Fruit fly (Drosophila melanogaster) whole organism, embryonic: ENCODE measurements around the gene Upf1.
A peak's percentile ranks its signal among the peaks of the same experiment; 100 is the strongest.

Source experiments
- CG12155 ChIP-seq: fragments of 200-800 bp; sonication (Bioruptor generic); optimal IDR thresholded peaks from 3 replicates; lab custom pipeline; 2016; ENCODE audit warnings: missing biosample characterization, missing genetic modification characterization
- CG13296 ChIP-seq: fragments of 200-800 bp; sonication (Bioruptor generic); optimal IDR thresholded peaks from 3 replicates; lab custom pipeline; 2018; ENCODE audit warnings: missing biosample characterization, mild to moderate bottlenecking, missing genetic modification characterization
- CG14014 ChIP-seq: fragments of 200-800 bp; sonication (Bioruptor generic); IDR thresholded peaks from 2 replicates; pipeline ENCODE4 v1.3.6; 2022; ENCODE audit warnings: missing biosample characterization, missing genetic modification characterization
- CG15479 ChIP-seq: fragments of 200-800 bp; sonication (Bioruptor generic); optimal IDR thresholded peaks from 3 replicates; lab custom pipeline; 2019; ENCODE audit warnings: missing biosample characterization, mild to moderate bottlenecking, missing genetic modification characterization, moderate library complexity
- CG16863 ChIP-seq: fragments of 200-800 bp; sonication (Bioruptor generic); optimal IDR thresholded peaks from 3 replicates; lab custom pipeline; 2016; ENCODE audit warnings: missing biosample characterization, missing genetic modification characterization
- CG17328 ChIP-seq: fragments of 200-800 bp; sonication (Bioruptor generic); IDR thresholded peaks from 2 replicates; pipeline ENCODE4 v1.3.6; 2022; ENCODE audit warnings: missing biosample characterization, missing genetic modification characterization
- CG17568 ChIP-seq: fragments of 200-800 bp; sonication (Bioruptor generic); optimal IDR thresholded peaks from 2 replicates; lab custom pipeline; 2018; ENCODE audit warnings: missing biosample characterization, mild to moderate bottlenecking, missing genetic modification characterization, moderate library complexity
- CG17612 ChIP-seq: fragments of 200-800 bp; sonication (Bioruptor generic); IDR thresholded peaks from 2 replicates; pipeline ENCODE4 v1.3.6; 2022; ENCODE audit warnings: missing biosample characterization, missing genetic modification characterization
- CG18476 ChIP-seq: fragments of 200-800 bp; sonication (Bioruptor generic); optimal IDR thresholded peaks from 2 replicates; lab custom pipeline; 2016; ENCODE audit warnings: missing biosample characterization, mild to moderate bottlenecking, missing genetic modification characterization
- CG2116 ChIP-seq: fragments of 200-800 bp; sonication (Bioruptor generic); optimal IDR thresholded peaks from 3 replicates; lab custom pipeline; 2018; ENCODE audit warnings: missing biosample characterization, mild to moderate bottlenecking, missing genetic modification characterization
- CG2889 ChIP-seq: fragments of 200-800 bp; sonication (Bioruptor generic); IDR thresholded peaks from 3 replicates; pipeline ENCODE4 v1.3.6; 2022; ENCODE audit warnings: missing biosample characterization, missing genetic modification characterization
- CG3163 ChIP-seq: fragments of 200-800 bp; sonication (Bioruptor generic); optimal IDR thresholded peaks from 3 replicates; lab custom pipeline; 2016; ENCODE audit warnings: missing biosample characterization, missing genetic modification characterization
- CG33213 ChIP-seq: fragments of 200-800 bp; sonication (Bioruptor generic); optimal IDR thresholded peaks from 3 replicates; lab custom pipeline; 2016; ENCODE audit warnings: missing biosample characterization, missing genetic modification characterization
- CG4424 ChIP-seq: fragments of 200-800 bp; sonication (Bioruptor generic); optimal IDR thresholded peaks from 3 replicates; lab custom pipeline; 2016; ENCODE audit warnings: missing biosample characterization, missing genetic modification characterization
- CG4730 ChIP-seq: fragments of 200-800 bp; sonication (Bioruptor generic); IDR thresholded peaks from 2 replicates; pipeline ENCODE4 v1.3.6; 2022; ENCODE audit warnings: missing biosample characterization, missing genetic modification characterization
- CG7271 ChIP-seq: fragments of 200-800 bp; sonication (Bioruptor generic); optimal IDR thresholded peaks from 2 replicates; lab custom pipeline; 2018; ENCODE audit warnings: missing biosample characterization, mild to moderate bottlenecking, missing genetic modification characterization, moderate library complexity
- CG8281 ChIP-seq: fragments of 200-800 bp; sonication (Bioruptor generic); optimal IDR thresholded peaks from 2 replicates; lab custom pipeline; 2018; ENCODE audit warnings: missing biosample characterization, mild to moderate bottlenecking, missing genetic modification characterization, moderate library complexity
- CG9215 ChIP-seq: fragments of 200-800 bp; sonication (Bioruptor generic); IDR thresholded peaks from 2 replicates; pipeline ENCODE4 v1.3.6; 2022; ENCODE audit warnings: missing biosample characterization, missing genetic modification characterization
- Camta ChIP-seq: fragments of 200-800 bp; sonication (Bioruptor generic); optimal IDR thresholded peaks from 2 replicates; lab custom pipeline; 2016; ENCODE audit warnings: missing biosample characterization, missing genetic modification characterization
- Elba2 ChIP-seq: fragments of 200-800 bp; sonication (Bioruptor generic); optimal IDR thresholded peaks from 3 replicates; lab custom pipeline; 2016; ENCODE audit warnings: missing biosample characterization, missing genetic modification characterization
- GATAe ChIP-seq: fragments of 200-800 bp; sonication (Bioruptor generic); conservative IDR thresholded peaks from 2 replicates; pipeline ENCODE4 v1.3.6; 2022; ENCODE audit warnings: missing biosample characterization, missing genetic modification characterization
- Lim3 ChIP-seq: fragments of 200-800 bp; sonication (Bioruptor generic); IDR thresholded peaks from 2 replicates; pipeline ENCODE4 v1.3.6; 2022; ENCODE audit warnings: missing biosample characterization, missing genetic modification characterization
- Myb ChIP-seq: fragments of 200-800 bp; sonication (Bioruptor generic); optimal IDR thresholded peaks from 2 replicates; lab custom pipeline; 2016; ENCODE audit warnings: missing biosample characterization, missing genetic modification characterization
- Nf-YA ChIP-seq: fragments of 200-800 bp; sonication (Bioruptor generic); IDR thresholded peaks from 2 replicates; pipeline ENCODE4 v1.3.6; 2022; ENCODE audit warnings: missing biosample characterization, missing genetic modification characterization
- Oaz ChIP-seq: fragments of 200-800 bp; sonication (Bioruptor generic); IDR thresholded peaks from 2 replicates; pipeline ENCODE4 v1.3.6; 2022; ENCODE audit warnings: missing biosample characterization, missing genetic modification characterization
- Optix ChIP-seq: fragments of 200-800 bp; sonication (Bioruptor generic); IDR thresholded peaks from 3 replicates; pipeline ENCODE4 v1.3.6; 2022; ENCODE audit warnings: missing biosample characterization, missing genetic modification characterization
- Pdp1 ChIP-seq, 2 experiments: fragments of 200-800 bp; sonication (Bioruptor generic); optimal IDR thresholded peaks; 3 replicates each; lab custom pipeline; 2016; ENCODE audit warnings: missing biosample characterization in 2 of 2, missing genetic modification characterization in 2 of 2, mild to moderate bottlenecking in 1 of 2, moderate library complexity in 1 of 2
- Sox100B ChIP-seq: fragments of 200-800 bp; sonication (Bioruptor generic); optimal IDR thresholded peaks from 3 replicates; lab custom pipeline; 2018; ENCODE audit warnings: missing biosample characterization, mild to moderate bottlenecking, missing genetic modification characterization
- Spps ChIP-seq: fragments of 200-800 bp; sonication (Bioruptor generic); optimal IDR thresholded peaks from 2 replicates; lab custom pipeline; 2018; ENCODE audit warnings: missing biosample characterization, mild to moderate bottlenecking, missing genetic modification characterization
- Vsx1 ChIP-seq: fragments of 200-800 bp; sonication (Bioruptor generic); optimal IDR thresholded peaks from 2 replicates; lab custom pipeline; 2017; ENCODE audit warnings: missing biosample characterization, mild to moderate bottlenecking, missing genetic modification characterization, missing genetic modification reagents
- abd-A ChIP-seq: fragments of 200-800 bp; sonication (Bioruptor generic); optimal IDR thresholded peaks from 3 replicates; lab custom pipeline; 2019; ENCODE audit warnings: missing biosample characterization, mild to moderate bottlenecking, missing genetic modification characterization, moderate library complexity
- ac ChIP-seq: fragments of 200-800 bp; sonication (Bioruptor generic); optimal IDR thresholded peaks from 3 replicates; lab custom pipeline; 2017; ENCODE audit warnings: missing biosample characterization, mild to moderate bottlenecking, missing genetic modification characterization
- az2 ChIP-seq: fragments of 200-800 bp; sonication (Bioruptor generic); optimal IDR thresholded peaks from 3 replicates; lab custom pipeline; 2016; ENCODE audit warnings: missing biosample characterization, missing genetic modification characterization
- btn ChIP-seq: fragments of 200-800 bp; sonication (Bioruptor generic); optimal IDR thresholded peaks from 2 replicates; lab custom pipeline; 2016; ENCODE audit warnings: missing biosample characterization, missing genetic modification characterization
- cg ChIP-seq: fragments of 200-800 bp; sonication (Bioruptor generic); optimal IDR thresholded peaks from 3 replicates; lab custom pipeline; 2019; ENCODE audit warnings: missing biosample characterization, mild to moderate bottlenecking, missing genetic modification characterization, moderate library complexity
- dm ChIP-seq: fragments of 200-800 bp; sonication (Bioruptor generic); optimal IDR thresholded peaks from 3 replicates; lab custom pipeline; 2016; ENCODE audit warnings: missing biosample characterization, missing genetic modification characterization
- dmrt99B ChIP-seq: fragments of 200-800 bp; sonication (Bioruptor generic); optimal IDR thresholded peaks from 2 replicates; lab custom pipeline; 2018; ENCODE audit warnings: missing biosample characterization, mild to moderate bottlenecking, missing genetic modification characterization, moderate library complexity
- dysf ChIP-seq: fragments of 200-800 bp; sonication (Bioruptor generic); IDR thresholded peaks from 3 replicates; pipeline ENCODE4 v1.3.6; 2022; ENCODE audit warnings: missing biosample characterization, missing genetic modification characterization
- esg ChIP-seq: fragments of 200-800 bp; sonication (Bioruptor generic); conservative IDR thresholded peaks from 2 replicates; pipeline ENCODE4 v1.3.6; 2022; ENCODE audit warnings: missing biosample characterization, missing genetic modification characterization
- fd64A ChIP-seq: fragments of 200-800 bp; sonication (Bioruptor generic); optimal IDR thresholded peaks from 3 replicates; lab custom pipeline; 2018; ENCODE audit warnings: missing biosample characterization, mild to moderate bottlenecking, missing genetic modification characterization
- fru ChIP-seq: fragments of >200 bp; optimal IDR thresholded peaks from 2 replicates; lab custom pipeline; 2017
- inv ChIP-seq: fragments of 200-800 bp; sonication (Bioruptor generic); IDR thresholded peaks from 2 replicates; pipeline ENCODE4 v1.3.6; 2022; ENCODE audit warnings: missing biosample characterization, missing genetic modification characterization; ENCODE audit not compliant: partially characterized antibody
- jigr1 ChIP-seq: fragments of 200-800 bp; sonication (Bioruptor generic); IDR thresholded peaks from 3 replicates; pipeline ENCODE4 v1.3.6; 2022; ENCODE audit warnings: missing biosample characterization, missing genetic modification characterization
- jing ChIP-seq: fragments of 200-800 bp; sonication (Bioruptor generic); optimal IDR thresholded peaks from 2 replicates; lab custom pipeline; 2018; ENCODE audit warnings: missing biosample characterization, mild to moderate bottlenecking, missing genetic modification characterization
- ken ChIP-seq: fragments of 200-800 bp; sonication (Bioruptor generic); IDR thresholded peaks from 3 replicates; pipeline ENCODE4 v1.3.6; 2022; ENCODE audit warnings: missing biosample characterization, missing genetic modification characterization
- nom ChIP-seq: fragments of 200-800 bp; sonication (Bioruptor generic); optimal IDR thresholded peaks from 2 replicates; lab custom pipeline; 2017; ENCODE audit warnings: missing biosample characterization, missing genetic modification characterization, mild to moderate bottlenecking, moderate library complexity, missing genetic modification reagents
- onecut ChIP-seq: fragments of 200-800 bp; sonication (Bioruptor generic); IDR thresholded peaks from 2 replicates; pipeline ENCODE4 v1.3.6; 2022; ENCODE audit warnings: missing biosample characterization, missing genetic modification characterization
- pnt ChIP-seq: fragments of 200-800 bp; sonication (Bioruptor generic); optimal IDR thresholded peaks from 3 replicates; lab custom pipeline; 2016; ENCODE audit warnings: missing biosample characterization, missing genetic modification characterization
- prd ChIP-seq, 3 experiments: fragments of >200 bp in 2 of 3; fragments of 200-800 bp in 1 of 3; sonication (Bioruptor generic) in 1 of 3; optimal IDR thresholded peaks in 2 of 3; IDR thresholded peaks in 1 of 3; 2 replicates in 2 of 3; 3 replicates in 1 of 3; pipeline versions ENCODE4 v1.3.6 to Lab custom; 2017 to 2022; ENCODE audit warnings: missing biosample characterization in 1 of 3, missing genetic modification characterization in 1 of 3
- psq ChIP-seq: fragments of 200-800 bp; sonication (Bioruptor generic); optimal IDR thresholded peaks from 2 replicates; lab custom pipeline; 2017; ENCODE audit warnings: missing biosample characterization, missing genetic modification characterization
- stwl ChIP-seq: fragments of 200-800 bp; sonication (Bioruptor generic); optimal IDR thresholded peaks from 3 replicates; lab custom pipeline; 2018; ENCODE audit warnings: missing biosample characterization, mild to moderate bottlenecking, missing genetic modification characterization, moderate library complexity

Gene Upf1

DNA sequence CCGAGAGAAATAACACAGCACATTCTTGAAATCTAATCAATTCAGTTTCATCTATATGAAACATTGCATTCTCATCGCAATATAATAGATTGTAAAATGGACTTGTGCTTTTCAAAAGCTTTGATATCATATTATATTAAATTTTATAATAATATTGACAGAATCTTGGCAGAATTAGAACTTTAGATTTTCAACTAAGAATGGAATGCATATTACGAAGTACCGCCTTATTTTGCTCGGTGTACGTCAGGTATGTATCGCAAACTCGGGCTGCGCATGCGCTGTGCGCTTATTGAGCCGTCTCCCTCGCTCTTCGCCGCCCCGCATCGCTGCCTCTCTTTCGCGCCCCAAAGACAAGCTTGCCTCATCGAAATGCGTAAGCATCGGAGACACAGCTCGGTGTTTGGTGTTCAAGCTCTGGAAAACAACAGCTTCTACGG lies 10.0 kb upstream of the Upf1 start (continued):
- TF ChIP-seq dmrt99B (tag; lab: Kevin White, UChicago) (peak; percentile 94), CG17568 (peak; percentile 75), fd64A (GFP tag; lab: Kevin White, UChicago) (peak; percentile 23), inv (no peak), CG2889 (GFP tag; lab: Robert Waterston, UW) (0 out of 3 replicates have a peak, but pooled peaks have one; percentile 59), Spps (tag; lab: Kevin White, UChicago) (peak; percentile 80), Sox100B (GFP tag; lab: Kevin White, UChicago) (peak; percentile 94), CG18476 (GFP tag; lab: Kevin White, UChicago) (peak; percentile 54), Elba2 (GFP tag; lab: Kevin White, UChicago) (peak; percentile 22), btn (GFP tag; lab: Kevin White, UChicago) (no peak), psq (GFP tag; lab: Kevin White, UChicago) (peak; percentile 26), jing (GFP tag; lab: Kevin White, UChicago) (peak; percentile 65), CG14014 (peak; percentile 86), CG15479 (GFP tag; lab: Kevin White, UChicago) (peak; percentile 62), jigr1 (GFP tag; lab: Robert Waterston, UW) (peak; percentile 76; the same call in 2 of the 3 replicates), CG16863 (GFP tag; lab: Kevin White, UChicago) (no peak), CG13296 (GFP tag; lab: Kevin White, UChicago) (peak; percentile 93), esg (GFP tag; lab: Robert Waterston, UW) (peak; percentile 86), onecut (GFP tag; lab: Robert Waterston, UW) (peak; percentile 79), CG9215 (peak; percentile 84), nom (GFP tag; lab: Kevin White, UChicago) (peak; percentile 85), az2 (GFP tag; lab: Kevin White, UChicago) (peak; percentile 80), cg (GFP tag; lab: Kevin White, UChicago) (no peak), Oaz (GFP tag; lab: Robert Waterston, UW) (peak; percentile 70), Pdp1 (GFP tag; optimal IDR thresholded peaks at IDR 0.05; lab: Kevin White, UChicago) (no peak), CG4424 (GFP tag; lab: Kevin White, UChicago) (peak; percentile 85), CG7271 (peak; percentile 81), Lim3 (GFP tag; lab: Robert Waterston, UW) (peak; percentile 56; the same call in 1 of the 2 replicates), CG3163 (GFP tag; lab: Kevin White, UChicago) (no peak), CG4730 (GFP tag; lab: Robert Waterston, UW) (peak; percentile 59), dysf (GFP tag; lab: Robert Waterston, UW) (peak; percentile 93), CG12155 (peak; percentile 67), Camta (GFP tag; lab: Kevin White, UChicago) (no peak), CG17612 (GFP tag; lab: Robert Waterston, UW) (peak; percentile 44; the same call in 1 of the 2 replicates), stwl (tag; lab: Kevin White, UChicago) (peak; percentile 21), Nf-YA (GFP tag; lab: Robert Waterston, UW) (0 out of 2 replicates have a peak, but pooled peaks have one; percentile 28), Myb (GFP tag; lab: Kevin White, UChicago) (peak; percentile 8), fru (lab: Kevin White, UChicago) (no peak), ac (peak; percentile 61), Optix (GFP tag; lab: Robert Waterston, UW) (peak; percentile 61; the same call in 1 of the 3 replicates), abd-A (tag; lab: Kevin White, UChicago) (peak; percentile 59), CG17328 (peak; percentile 78), CG33213 (GFP tag; lab: Kevin White, UChicago) (no peak), CG8281 (tag; lab: Kevin White, UChicago) (peak; percentile 80), Vsx1 (GFP tag; lab: Kevin White, UChicago) (peak; percentile 76), pnt (GFP tag; lab: Kevin White, UChicago) (peak; percentile 16), ken (GFP tag; lab: Robert Waterston, UW) (peak; percentile 74; the same call in 2 of the 3 replicates), prd (optimal IDR thresholded peaks at IDR 0.05; lab: Kevin White, UChicago) (no peak), prd (GFP tag; IDR thresholded peaks at IDR 0.05; lab: Robert Waterston, UW) (peak; percentile 91), dm (no peak), GATAe (GFP tag; lab: Robert Waterston, UW) (peak; percentile 47), CG2116 (GFP tag; lab: Kevin White, UChicago) (peak; percentile 41)
